Worm (Caenorhabditis elegans) whole organism, young adult: Measurements from ENCODE around the gene F26F12.4.

Source experiments
- C06A6.2 ChIP-seq: fragments of 200-800 bp; sonication (Bioruptor generic); conservative IDR thresholded peaks from 2 replicates; pipeline ENCODE4 v1.3.6; 2022; ENCODE audit warnings: missing genetic modification characterization, missing compliant biosample characterization
- C17E4.6 ChIP-seq: fragments of 200-800 bp; sonication (Bioruptor generic); IDR thresholded peaks from 2 replicates; pipeline ENCODE4 v1.3.6; 2022; ENCODE audit warnings: missing genetic modification reagents, missing genetic modification characterization, missing compliant biosample characterization
- F10E7.11 ChIP-seq: sonication (generic microtip); optimal IDR thresholded peaks from 2 replicates; lab custom pipeline; 2017; ENCODE audit warnings: mild to moderate bottlenecking, missing genetic modification characterization, moderate library complexity, missing compliant biosample characterization
- F33H1.4 ChIP-seq: fragments of 200-800 bp; sonication (Bioruptor generic); IDR thresholded peaks from 2 replicates; pipeline ENCODE4 v1.3.6; 2022; ENCODE audit warnings: missing genetic modification reagents, missing genetic modification characterization, missing compliant biosample characterization
- F52B5.7 ChIP-seq: sonication (generic microtip); optimal IDR thresholded peaks from 2 replicates; lab custom pipeline; 2016; ENCODE audit warnings: mild to moderate bottlenecking, missing genetic modification characterization, missing compliant biosample characterization
- F55B11.4 ChIP-seq: sonication (generic microtip); optimal IDR thresholded peaks from 2 replicates; lab custom pipeline; 2016; ENCODE audit warnings: missing compliant biosample characterization, missing genetic modification characterization, borderline replicate concordance; ENCODE audit not compliant: insufficient read depth
- K11D2.4 ChIP-seq: fragments of 200-800 bp; sonication (Bioruptor generic); IDR thresholded peaks from 2 replicates; pipeline ENCODE4 v1.3.6; 2022; ENCODE audit warnings: missing genetic modification reagents, missing genetic modification characterization, missing compliant biosample characterization
- K12H6.12 ChIP-seq: fragments of 200-800 bp; sonication (Bioruptor generic); optimal IDR thresholded peaks from 2 replicates; lab custom pipeline; 2018; ENCODE audit warnings: mild to moderate bottlenecking, missing genetic modification characterization, missing compliant biosample characterization
- Y53F4B.3 ChIP-seq: fragments of 200-800 bp; sonication (Bioruptor generic); IDR thresholded peaks from 2 replicates; pipeline ENCODE4 v1.3.6; 2022; ENCODE audit warnings: missing genetic modification reagents, missing genetic modification characterization, missing compliant biosample characterization
- Y53G8AR.9 ChIP-seq: fragments of 200-800 bp; sonication (Bioruptor generic); conservative IDR thresholded peaks from 2 replicates; pipeline ENCODE4 v1.3.6; 2022; ENCODE audit warnings: missing genetic modification reagents, missing genetic modification characterization, missing compliant biosample characterization
- Y56A3A.18 ChIP-seq: fragments of 200-800 bp; sonication (Bioruptor generic); IDR thresholded peaks from 2 replicates; pipeline ENCODE4 v1.3.6; 2022; ENCODE audit warnings: missing genetic modification reagents, missing genetic modification characterization, missing compliant biosample characterization
- Y67H2A.10 ChIP-seq: fragments of 200-800 bp; sonication (Bioruptor generic); conservative IDR thresholded peaks from 2 replicates; pipeline ENCODE4 v1.3.6; 2022; ENCODE audit warnings: missing genetic modification reagents, missing genetic modification characterization, missing compliant biosample characterization
- ama-1 ChIP-seq, 3 experiments: fragments of 150-350 bp in 1 of 3; sonication (generic microtip) in 2 of 3; optimal IDR thresholded peaks; 2 replicates each; lab custom pipeline; 2014 to 2018; ENCODE audit warnings: missing biosample characterization in 2 of 3, missing genetic modification characterization in 2 of 3, missing genetic modification reagents in 2 of 3
- aptf-3 ChIP-seq: fragments of 200-800 bp; sonication (Bioruptor generic); IDR thresholded peaks from 2 replicates; pipeline ENCODE4 v1.3.6; 2022; ENCODE audit warnings: missing genetic modification characterization, missing compliant biosample characterization
- athp-1 ChIP-seq: sonication (generic microtip); optimal IDR thresholded peaks from 2 replicates; lab custom pipeline; 2017; ENCODE audit warnings: mild to moderate bottlenecking, missing genetic modification characterization, missing compliant biosample characterization
- chd-7 ChIP-seq: sonication (generic microtip); optimal IDR thresholded peaks from 2 replicates; lab custom pipeline; 2016; ENCODE audit warnings: mild to moderate bottlenecking, missing genetic modification characterization, moderate library complexity, missing compliant biosample characterization
- dox-1 ChIP-seq: fragments of 200-800 bp; sonication (Bioruptor generic); IDR thresholded peaks from 2 replicates; pipeline ENCODE4 v1.3.6; 2022; ENCODE audit warnings: missing genetic modification reagents, missing genetic modification characterization, missing compliant biosample characterization
- dpl-1 ChIP-seq: fragments of 150-350 bp; optimal IDR thresholded peaks from 2 replicates; lab custom pipeline; 2014; ENCODE audit warnings: missing biosample characterization, missing genetic modification reagents, missing genetic modification characterization
- ekl-4 ChIP-seq: fragments of 200-800 bp; sonication (Bioruptor generic); IDR thresholded peaks from 2 replicates; pipeline ENCODE4 v1.3.6; 2022; ENCODE audit warnings: missing genetic modification reagents, missing genetic modification characterization, missing compliant biosample characterization
- gei-17 ChIP-seq: fragments of 200-800 bp; sonication (Bioruptor generic); optimal IDR thresholded peaks from 2 replicates; lab custom pipeline; 2018; ENCODE audit warnings: mild to moderate bottlenecking, missing genetic modification characterization, missing compliant biosample characterization
- hrde-1 ChIP-seq: sonication (generic microtip); optimal IDR thresholded peaks from 2 replicates; lab custom pipeline; 2016; ENCODE audit warnings: missing genetic modification characterization, mild to moderate bottlenecking, missing compliant biosample characterization, moderate library complexity, missing genotype, missing genetic modification reagents, borderline replicate concordance
- let-607 ChIP-seq, 2 experiments: fragments of 200-800 bp in 1 of 2; sonication (Bioruptor generic) in 1 of 2; sonication (generic microtip) in 1 of 2; optimal IDR thresholded peaks; 2 replicates each; lab custom pipeline; 2016 to 2018; ENCODE audit warnings: mild to moderate bottlenecking in 2 of 2, missing compliant biosample characterization in 2 of 2, missing genetic modification characterization in 2 of 2, moderate library complexity in 2 of 2, missing genotype in 1 of 2
- lin-26 ChIP-seq: fragments of 200-800 bp; sonication (Bioruptor generic); IDR thresholded peaks from 2 replicates; pipeline ENCODE4 v1.3.6; 2022; ENCODE audit warnings: missing genetic modification reagents, missing genetic modification characterization, missing compliant biosample characterization
- lin-35 ChIP-seq, 3 experiments: fragments of 150-350 bp in 2 of 3; sonication (generic microtip) in 1 of 3; optimal IDR thresholded peaks; 2 replicates each; lab custom pipeline; 2014 to 2018; ENCODE audit warnings: missing biosample characterization in 3 of 3, missing genetic modification characterization in 3 of 3, missing genetic modification reagents in 3 of 3
- lin-40 ChIP-seq: sonication (generic microtip); optimal IDR thresholded peaks from 2 replicates; lab custom pipeline; 2016; ENCODE audit warnings: missing genetic modification characterization, mild to moderate bottlenecking, missing compliant biosample characterization, missing genotype, missing genetic modification reagents
- madf-10 ChIP-seq: sonication (generic microtip); optimal IDR thresholded peaks from 2 replicates; lab custom pipeline; 2016; ENCODE audit warnings: mild to moderate bottlenecking, missing genetic modification characterization, missing compliant biosample characterization
- mes-4 ChIP-seq: sonication (generic microtip); optimal IDR thresholded peaks from 2 replicates; lab custom pipeline; 2016; ENCODE audit warnings: missing genotype, missing genetic modification characterization, missing compliant biosample characterization
- mxl-1 ChIP-seq: sonication (generic microtip); optimal IDR thresholded peaks from 2 replicates; lab custom pipeline; 2016; ENCODE audit warnings: missing genetic modification characterization, missing compliant biosample characterization
- nhr-120 ChIP-seq: fragments of 200-800 bp; sonication (Bioruptor generic); IDR thresholded peaks from 2 replicates; pipeline ENCODE4 v1.3.6; 2022; ENCODE audit warnings: missing genetic modification characterization, missing compliant biosample characterization
- nhr-90 ChIP-seq: sonication (generic microtip); optimal IDR thresholded peaks from 2 replicates; lab custom pipeline; 2016; ENCODE audit warnings: missing genotype, mild to moderate bottlenecking, missing genetic modification characterization, missing compliant biosample characterization
- pbrm-1 ChIP-seq: fragments of 200-800 bp; sonication (Bioruptor generic); IDR thresholded peaks from 2 replicates; pipeline ENCODE4 v1.3.6; 2022; ENCODE audit warnings: missing genetic modification reagents, missing genetic modification characterization, missing compliant biosample characterization
- pha-4 ChIP-seq: fragments of 150-350 bp; sonication (generic microtip); optimal IDR thresholded peaks from 2 replicates; lab custom pipeline; 2014; ENCODE audit warnings: missing biosample characterization, missing genetic modification reagents, missing genetic modification characterization
- repo-1 ChIP-seq: sonication (generic microtip); optimal IDR thresholded peaks from 2 replicates; lab custom pipeline; 2017; ENCODE audit warnings: mild to moderate bottlenecking, missing genetic modification characterization, missing compliant biosample characterization
- rpc-1 ChIP-seq, 2 experiments: fragments of 150-350 bp in 1 of 2; sonication (generic microtip) in 1 of 2; optimal IDR thresholded peaks; 2 replicates each; lab custom pipeline; 2014 to 2018; ENCODE audit warnings: missing biosample characterization in 1 of 2, missing genetic modification characterization in 1 of 2, missing genetic modification reagents in 1 of 2, missing genotype in 1 of 2
- snpc-1.1 ChIP-seq: sonication (generic microtip); optimal IDR thresholded peaks from 2 replicates; lab custom pipeline; 2017; ENCODE audit warnings: missing genetic modification characterization, mild to moderate bottlenecking, missing compliant biosample characterization, antibody characterized with exemption, moderate library complexity, missing genotype, missing genetic modification reagents; ENCODE audit not compliant: insufficient read depth
- tbp1 ChIP-seq: fragments of 200-800 bp; sonication (Bioruptor generic); optimal IDR thresholded peaks from 2 replicates; lab custom pipeline; 2018; ENCODE audit warnings: mild to moderate bottlenecking, missing genetic modification characterization, missing compliant biosample characterization
- xnd-1 ChIP-seq: sonication (generic microtip); optimal IDR thresholded peaks from 2 replicates; lab custom pipeline; 2016; ENCODE audit warnings: missing genotype, missing genetic modification reagents, missing genetic modification characterization, missing compliant biosample characterization
- zfh-2 ChIP-seq: fragments of 200-800 bp; sonication (Bioruptor generic); conservative IDR thresholded peaks from 2 replicates; pipeline ENCODE4 v1.3.6; 2022; ENCODE audit warnings: missing genetic modification reagents, missing genetic modification characterization, missing compliant biosample characterization
- ztf-22 ChIP-seq: fragments of 200-800 bp; sonication (Bioruptor generic); optimal IDR thresholded peaks from 2 replicates; lab custom pipeline; 2018; ENCODE audit warnings: mild to moderate bottlenecking, missing genetic modification characterization, moderate library complexity, missing compliant biosample characterization
- ztf-26 ChIP-seq: sonication (generic microtip); optimal IDR thresholded peaks from 2 replicates; lab custom pipeline; 2017; ENCODE audit warnings: missing genetic modification characterization, missing compliant biosample characterization
- ztf-3 ChIP-seq: fragments of 200-800 bp; sonication (Bioruptor generic); optimal IDR thresholded peaks from 2 replicates; lab custom pipeline; 2018; ENCODE audit warnings: mild to moderate bottlenecking, missing genetic modification characterization, missing compliant biosample characterization

F26F12.4 gene

ce11 chrV:5876966-5877365 lies 7.8 kb upstream of the F26F12.4 start:
- no peak for TF ChIP-seq hrde-1 (tag; lab: Kevin White, UChicago)
- TF ChIP-seq F55B11.4 (tag; lab: Kevin White, UChicago) = no peak
- no peak for TF ChIP-seq gei-17
- TF ChIP-seq repo-1 (tag; lab: Kevin White, UChicago) = no peak
- no peak for TF ChIP-seq ama-1 (optimal IDR thresholded peaks at IDR 0.05; lab: Kevin White, UChicago)
- TF ChIP-seq ama-1 (GFP tag; optimal IDR thresholded peaks at IDR 0.05; lab: Kevin White, UChicago) = no peak
- no peak for TF ChIP-seq F33H1.4
- no peak for TF ChIP-seq C17E4.6 (GFP tag; lab: Robert Waterston, UW)
- no peak for TF ChIP-seq F52B5.7 (tag; lab: Kevin White, UChicago)
- no peak for TF ChIP-seq ztf-26
- TF ChIP-seq zfh-2 (GFP tag; lab: Robert Waterston, UW) = no peak
- no peak for TF ChIP-seq aptf-3
- TF ChIP-seq mes-4 (tag; lab: Kevin White, UChicago) = no peak
- no peak for TF ChIP-seq madf-10 (tag; lab: Kevin White, UChicago)
- TF ChIP-seq Y56A3A.18 (GFP tag; lab: Robert Waterston, UW) = no peak
- no peak for TF ChIP-seq Y53F4B.3 (GFP tag; lab: Robert Waterston, UW)
- TF ChIP-seq tbp1 (GFP tag; lab: Kevin White, UChicago) = no peak
- TF ChIP-seq C06A6.2 (GFP tag; lab: Robert Waterston, UW) = no peak
- TF ChIP-seq dox-1 (GFP tag; lab: Robert Waterston, UW) = no peak

ce11 chrV:5871759-5872158 lies 2.6 kb upstream of the F26F12.4 start, which contains the start of gene C02G6.2:
Gene C02G6.2 (plus strand): TSS chrV:5872059.
- TF ChIP-seq repo-1 (tag; lab: Kevin White, UChicago) (no peak), F10E7.11 (no peak), Y53G8AR.9 (GFP tag; lab: Robert Waterston, UW) (no peak), athp-1 (tag; lab: Kevin White, UChicago) (no peak), Y67H2A.10 (no peak), pbrm-1 (GFP tag; lab: Robert Waterston, UW) (no peak), lin-26 (GFP tag; lab: Robert Waterston, UW) (no peak), let-607 (tag; optimal IDR thresholded peaks at IDR 0.05; lab: Kevin White, UChicago) (no peak), pha-4 (tag; lab: Kevin White, UChicago) (no peak), zfh-2 (GFP tag; lab: Robert Waterston, UW) (no peak), gei-17 (no peak), K12H6.12 (tag; lab: Kevin White, UChicago) (no peak)
- TF ChIP-seq, all 124 proteins: peak for 0

- TF ChIP-seq snpc-1.1 = no peak
- no peak for TF ChIP-seq lin-40 (tag; lab: Kevin White, UChicago)
- TF ChIP-seq repo-1 (tag; lab: Kevin White, UChicago) = no peak
- TF ChIP-seq mxl-1 (tag; lab: Kevin White, UChicago) = no peak
- no peak for TF ChIP-seq dpl-1
- TF ChIP-seq nhr-120 (GFP tag; lab: Robert Waterston, UW) = no peak
- no peak for TF ChIP-seq ztf-22 (GFP tag; lab: Kevin White, UChicago)
- TF ChIP-seq K11D2.4 = no peak
- no peak for TF ChIP-seq ekl-4 (GFP tag; lab: Robert Waterston, UW)
- no peak for TF ChIP-seq tbp1 (GFP tag; lab: Kevin White, UChicago)
- no peak for TF ChIP-seq lin-35 (GFP tag; optimal IDR thresholded peaks at IDR 0.05; lab: Kevin White, UChicago)
- no peak for TF ChIP-seq ztf-3 (GFP tag; lab: Kevin White, UChicago)
- TF ChIP-seq xnd-1 (tag; lab: Kevin White, UChicago) = no peak
- no peak for TF ChIP-seq rpc-1 (optimal IDR thresholded peaks at IDR 0.05; lab: Kevin White, UChicago)
- TF ChIP-seq rpc-1 (tag; optimal IDR thresholded peaks at IDR 0.05; lab: Kevin White, UChicago) = no peak
- TF ChIP-seq nhr-90 (tag; lab: Kevin White, UChicago) = no peak
- TF ChIP-seq chd-7 (tag; lab: Kevin White, UChicago) = no peak
Observed at ce11 chrV:5865085-5865484, 4.0 kb downstream of the F26F12.4 start, which contains the start of gene F26F12.5. Gene F26F12.5 (minus strand): TSS chrV:5865185.
